Fruit fly (Drosophila melanogaster): ENCODE data around the gene mgl.
A peak's percentile ranks its signal among the peaks of the same experiment; 100 is the strongest.

DNA sequence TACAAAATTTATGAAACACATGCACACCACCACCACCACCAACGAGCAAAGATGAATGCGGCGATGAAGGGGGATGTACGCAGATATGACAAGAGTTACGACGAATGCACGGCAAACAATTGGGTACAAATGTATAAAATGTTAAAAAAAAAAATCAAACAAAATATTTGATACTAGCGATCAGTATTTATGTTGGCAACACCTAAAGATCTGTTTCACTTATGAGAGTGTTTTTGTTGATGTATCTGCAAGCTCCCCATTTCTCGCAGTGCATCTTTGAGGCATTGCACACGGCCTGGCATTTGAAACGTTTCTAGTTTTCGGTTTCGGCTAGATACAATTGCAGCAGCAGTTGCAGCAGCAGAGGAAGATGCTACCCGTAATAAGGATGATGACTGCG is 13.1 kb downstream of the mgl start:
- TF ChIP-seq CG11504 (tag; optimal IDR thresholded peaks at IDR 0.05) (peak; percentile 83), tup (GFP tag; optimal IDR thresholded peaks at IDR 0.05) (peak; percentile 6), nerfin-2 (GFP tag; IDR thresholded peaks at IDR 0.05; ENCODE audit: partially characterized antibody) (no peak), dpn (GFP tag; optimal IDR thresholded peaks at IDR 0.05) (peak; percentile 64 to 78), CG4854 (GFP tag; optimal IDR thresholded peaks at IDR 0.05) (no peak), CG4707 (GFP tag; optimal IDR thresholded peaks at IDR 0.05) (peak; percentile 49), CG7556 (GFP tag; optimal IDR thresholded peaks at IDR 0.05) (peak; percentile 73)

Data from whole organism, embryonic.